Worm (Caenorhabditis elegans) whole organism, L4 larva: ENCODE measurements around the gene Y43F8B.20.

Experiments
- F44E2.7 ChIP-seq: fragments of 200-800 bp; sonication (Bioruptor generic); IDR thresholded peaks from 2 replicates; pipeline ENCODE4 v2.1.2; 2022; ENCODE audit warnings: missing genetic modification characterization, missing compliant biosample characterization
- F49E8.2 ChIP-seq: sonication (generic microtip); optimal IDR thresholded peaks from 2 replicates; lab custom pipeline; 2016; ENCODE audit warnings: missing compliant biosample characterization, mild to moderate bottlenecking, missing genetic modification characterization, borderline replicate concordance
- T20F7.1 ChIP-seq: fragments of 200-800 bp; sonication (Bioruptor generic); optimal IDR thresholded peaks from 2 replicates; lab custom pipeline; 2018; ENCODE audit warnings: mild to moderate bottlenecking, missing genetic modification characterization, missing compliant biosample characterization
- Y5F2A.4 ChIP-seq: fragments of 200-800 bp; sonication (Bioruptor generic); optimal IDR thresholded peaks from 2 replicates; lab custom pipeline; 2018; ENCODE audit warnings: mild to moderate bottlenecking, missing genetic modification characterization, missing compliant biosample characterization
- ama-1 ChIP-seq: fragments of 150-350 bp; optimal IDR thresholded peaks from 2 replicates; lab custom pipeline; 2014; ENCODE audit warnings: inconsistent platforms, mixed read lengths
- arid-1 ChIP-seq: fragments of 200-800 bp; sonication (Bioruptor generic); conservative IDR thresholded peaks from 2 replicates; pipeline ENCODE4 v1.3.6; 2022; ENCODE audit warnings: missing genetic modification reagents, missing genetic modification characterization, missing compliant biosample characterization
- attf-4 ChIP-seq: sonication (generic microtip); optimal IDR thresholded peaks from 3 replicates; lab custom pipeline; 2017; ENCODE audit warnings: missing biosample characterization, missing genetic modification characterization
- ceh-28 ChIP-seq: fragments of 150-350 bp; optimal IDR thresholded peaks from 2 replicates; lab custom pipeline; 2014; ENCODE audit warnings: missing biosample characterization, missing genetic modification reagents, missing genetic modification characterization
- ceh-82 ChIP-seq: sonication (generic microtip); optimal IDR thresholded peaks from 2 replicates; lab custom pipeline; 2017; ENCODE audit warnings: missing biosample characterization, missing genetic modification characterization
- ces-1 ChIP-seq: fragments of 150-350 bp; sonication (generic microtip); optimal IDR thresholded peaks from 4 replicates; lab custom pipeline; 2014; ENCODE audit warnings: missing biosample characterization, missing genetic modification reagents, missing genetic modification characterization
- cey-2 ChIP-seq: sonication (generic microtip); optimal IDR thresholded peaks from 3 replicates; lab custom pipeline; 2017; ENCODE audit warnings: missing genetic modification characterization, mild to moderate bottlenecking, missing compliant biosample characterization, antibody characterized with exemption, borderline replicate concordance; ENCODE audit not compliant: insufficient read depth
- daf-16 ChIP-seq, 3 experiments: sonication (generic microtip); optimal IDR thresholded peaks; 2 replicates each; lab custom pipeline; 2016 to 2017; ENCODE audit warnings: missing genetic modification characterization in 3 of 3, missing genetic modification reagents in 3 of 3, mild to moderate bottlenecking in 2 of 3, missing compliant biosample characterization in 2 of 3, missing biosample characterization in 1 of 3, moderate library complexity in 1 of 3
- daf-19 ChIP-seq: fragments of 200-800 bp; sonication (Bioruptor generic); conservative IDR thresholded peaks from 2 replicates; pipeline ENCODE4 v1.3.6; 2022; ENCODE audit warnings: missing genetic modification characterization, missing compliant biosample characterization
- dmd-9 ChIP-seq: fragments of 200-800 bp; sonication (Bioruptor generic); IDR thresholded peaks from 2 replicates; pipeline ENCODE4 v1.3.6; 2022; ENCODE audit warnings: missing genetic modification reagents, missing genetic modification characterization, missing compliant biosample characterization
- duxl-1 ChIP-seq: sonication (generic microtip); optimal IDR thresholded peaks from 2 replicates; lab custom pipeline; 2016; ENCODE audit warnings: mild to moderate bottlenecking, missing genetic modification characterization, moderate library complexity, missing compliant biosample characterization; ENCODE audit not compliant: poor library complexity
- dve-1 ChIP-seq: sonication (generic microtip); optimal IDR thresholded peaks from 2 replicates; lab custom pipeline; 2017; ENCODE audit warnings: antibody characterized with exemption, mild to moderate bottlenecking, missing genetic modification characterization, missing compliant biosample characterization; ENCODE audit not compliant: insufficient read depth
- egl-27 ChIP-seq: sonication (generic microtip); optimal IDR thresholded peaks from 3 replicates; lab custom pipeline; 2017; ENCODE audit warnings: missing biosample characterization, missing genetic modification reagents, missing genetic modification characterization
- egl-43 ChIP-seq: fragments of 200-800 bp; sonication (Bioruptor generic); IDR thresholded peaks from 2 replicates; pipeline ENCODE4 v1.3.6; 2022; ENCODE audit warnings: missing genetic modification reagents, missing genetic modification characterization, missing compliant biosample characterization
- fkh-10 ChIP-seq: fragments of 150-350 bp; optimal IDR thresholded peaks from 2 replicates; lab custom pipeline; 2014; ENCODE audit warnings: missing biosample characterization, missing genetic modification reagents, missing genetic modification characterization
- fos-1 ChIP-seq: fragments of 150-350 bp; optimal IDR thresholded peaks from 2 replicates; lab custom pipeline; 2014; ENCODE audit warnings: missing biosample characterization, missing genetic modification characterization
- hif-1 ChIP-seq, 2 experiments: sonication (generic microtip); optimal IDR thresholded peaks; 2 replicates each; lab custom pipeline; 2016 to 2017; ENCODE audit warnings: missing compliant biosample characterization in 2 of 2, missing genetic modification characterization in 2 of 2, missing genetic modification reagents in 2 of 2, missing genotype in 2 of 2, mild to moderate bottlenecking in 1 of 2
- hlh-30 ChIP-seq: sonication (generic microtip); optimal IDR thresholded peaks from 2 replicates; lab custom pipeline; 2017; ENCODE audit warnings: antibody characterized with exemption, mild to moderate bottlenecking, missing genetic modification characterization, missing compliant biosample characterization; ENCODE audit not compliant: insufficient read depth
- hmg-1.1 ChIP-seq: fragments of 200-800 bp; sonication (Bioruptor generic); IDR thresholded peaks from 2 replicates; pipeline ENCODE4 v1.3.6; 2022; ENCODE audit warnings: missing genetic modification reagents, missing genetic modification characterization, missing compliant biosample characterization
- lim-7 ChIP-seq: fragments of 200-800 bp; sonication (Bioruptor generic); IDR thresholded peaks from 2 replicates; pipeline ENCODE4 v1.3.6; 2022; ENCODE audit warnings: missing genetic modification characterization, missing compliant biosample characterization
- lin-1 ChIP-seq: fragments of 200-800 bp; sonication (Bioruptor generic); IDR thresholded peaks from 2 replicates; pipeline ENCODE4 v1.3.6; 2022; ENCODE audit warnings: missing genetic modification reagents, missing genetic modification characterization, missing compliant biosample characterization
- lin-29 ChIP-seq: fragments of 200-800 bp; sonication (Bioruptor generic); IDR thresholded peaks from 2 replicates; pipeline ENCODE4 v1.3.6; 2022; ENCODE audit warnings: missing genetic modification reagents, missing genetic modification characterization, missing compliant biosample characterization
- lin-39 ChIP-seq: fragments of 150-350 bp; optimal IDR thresholded peaks from 2 replicates; lab custom pipeline; 2014; ENCODE audit warnings: missing biosample characterization, missing genetic modification reagents, missing genetic modification characterization
- lir-3 ChIP-seq: sonication (generic microtip); optimal IDR thresholded peaks from 2 replicates; lab custom pipeline; 2016; ENCODE audit warnings: mild to moderate bottlenecking, missing genetic modification characterization, missing compliant biosample characterization
- mdl-1 ChIP-seq, 2 experiments: fragments of 150-350 bp in 1 of 2; sonication (generic microtip) in 1 of 2; optimal IDR thresholded peaks; 2 replicates each; lab custom pipeline; 2014 to 2017; ENCODE audit warnings: missing biosample characterization in 2 of 2, missing genetic modification characterization in 2 of 2
- mep-1 ChIP-seq: fragments of 150-350 bp; sonication (generic microtip); optimal IDR thresholded peaks from 3 replicates; lab custom pipeline; 2014; ENCODE audit warnings: missing biosample characterization, missing genetic modification characterization
- mes-2 ChIP-seq: sonication (generic microtip); optimal IDR thresholded peaks from 2 replicates; lab custom pipeline; 2016; ENCODE audit warnings: missing genotype, mild to moderate bottlenecking, missing genetic modification characterization, missing compliant biosample characterization; ENCODE audit not compliant: poor library complexity, severe bottlenecking
- mxl-3 ChIP-seq: fragments of 200-800 bp; sonication (Bioruptor generic); optimal IDR thresholded peaks from 2 replicates; lab custom pipeline; 2018; ENCODE audit warnings: mild to moderate bottlenecking, missing genetic modification characterization, missing compliant biosample characterization
- nhr-102 ChIP-seq: sonication (generic microtip); optimal IDR thresholded peaks from 2 replicates; lab custom pipeline; 2016; ENCODE audit warnings: mild to moderate bottlenecking, missing genetic modification characterization, moderate library complexity, missing compliant biosample characterization
- nhr-237 ChIP-seq: sonication (generic microtip); optimal IDR thresholded peaks from 2 replicates; lab custom pipeline; 2017; ENCODE audit warnings: missing biosample characterization, missing genetic modification characterization
- nhr-25 ChIP-seq: sonication (generic microtip); optimal IDR thresholded peaks from 2 replicates; lab custom pipeline; 2017; ENCODE audit warnings: missing genetic modification characterization, mild to moderate bottlenecking, missing compliant biosample characterization, antibody characterized with exemption, moderate library complexity, borderline replicate concordance; ENCODE audit not compliant: insufficient read depth
- nhr-41 ChIP-seq: fragments of 200-800 bp; sonication (Bioruptor generic); IDR thresholded peaks from 2 replicates; pipeline ENCODE4 v1.3.6; 2022; ENCODE audit warnings: missing genetic modification reagents, missing genetic modification characterization, missing compliant biosample characterization
- nhr-42 ChIP-seq: fragments of 200-800 bp; sonication (Bioruptor generic); IDR thresholded peaks from 2 replicates; pipeline ENCODE4 v1.3.6; 2022; ENCODE audit warnings: missing genetic modification characterization, missing compliant biosample characterization
- nhr-6 ChIP-seq: fragments of 150-350 bp; optimal IDR thresholded peaks from 2 replicates; lab custom pipeline; 2014; ENCODE audit warnings: missing biosample characterization, missing genetic modification characterization
- rbr-2 ChIP-seq: sonication (generic microtip); optimal IDR thresholded peaks from 2 replicates; lab custom pipeline; 2016; ENCODE audit warnings: missing genotype, missing genetic modification characterization, missing compliant biosample characterization
- set-16 ChIP-seq: fragments of 200-800 bp; sonication (Bioruptor generic); IDR thresholded peaks from 2 replicates; pipeline ENCODE4 v1.3.6; 2022; ENCODE audit warnings: missing genetic modification reagents, missing genetic modification characterization, missing compliant biosample characterization
- snpc-1.2 ChIP-seq: fragments of 200-800 bp; sonication (Bioruptor generic); IDR thresholded peaks from 2 replicates; pipeline ENCODE4 v1.3.6; 2022; ENCODE audit warnings: missing genetic modification reagents, missing genetic modification characterization, missing compliant biosample characterization
- unc-62 ChIP-seq, 3 experiments: fragments of 150-350 bp in 1 of 3; sonication (generic microtip); optimal IDR thresholded peaks in 2 of 3; peaks in 1 of 3; 1 replicate in 1 of 3; 2 replicates in 2 of 3; lab custom pipeline; 2014 to 2017; ENCODE audit warnings: missing biosample characterization in 3 of 3, missing genetic modification characterization in 3 of 3, missing genetic modification reagents in 3 of 3, missing genotype in 1 of 3
- zfp-3 ChIP-seq: fragments of 200-800 bp; sonication (Bioruptor generic); conservative IDR thresholded peaks from 2 replicates; pipeline ENCODE4 v1.3.6; 2022; ENCODE audit warnings: missing genetic modification reagents, missing genetic modification characterization, missing compliant biosample characterization
- zip-2 ChIP-seq: fragments of 150-350 bp; optimal IDR thresholded peaks from 2 replicates; lab custom pipeline; 2014; ENCODE audit warnings: missing biosample characterization, missing genetic modification characterization

The Y43F8B.20 gene

ce11 chrV:19522551-19523137 is 26.9 kb downstream of the Y43F8B.20 start (continued):
- TF ChIP-seq egl-43 (GFP tag; lab: Robert Waterston, UW) (peak; percentile 79; the same call in 1 of the 2 replicates), snpc-1.2 (GFP tag; lab: Robert Waterston, UW) (peak; percentile 35), ces-1 (GFP tag; lab: Kevin White, UChicago) (no peak), dve-1 (tag; lab: Kevin White, UChicago) (peak; percentile 93), nhr-25 (tag; lab: Kevin White, UChicago) (peak; percentile 92), egl-27 (no peak), ama-1 (lab: Kevin White, UChicago) (peak; percentile 84), zip-2 (tag; lab: Kevin White, UChicago) (no peak), nhr-6 (tag; lab: Kevin White, UChicago) (peak; percentile 83), lim-7 (GFP tag; lab: Robert Waterston, UW) (no peak), mdl-1 (tag; optimal IDR thresholded peaks at IDR 0.05; lab: Kevin White, UChicago) (peak; percentile 91 to 95), set-16 (GFP tag; lab: Robert Waterston, UW) (peak; percentile 86), lin-29 (GFP tag; lab: Robert Waterston, UW) (0 out of 2 replicates have a peak, but pooled peaks have one; percentile 58), F44E2.7 (GFP tag; lab: Robert Waterston, UW) (no peak), lir-3 (tag; lab: Kevin White, UChicago) (no peak), rbr-2 (tag; lab: Kevin White, UChicago) (peak; percentile 87), unc-62 (GFP tag; optimal IDR thresholded peaks at IDR 0.05 in 1 of 2; lab: Kevin White, UChicago) (peak in 1 of 2 experiments; percentile 94), unc-62 (tag; optimal IDR thresholded peaks at IDR 0.05; lab: Kevin White, UChicago) (no peak), daf-16 (GFP tag; optimal IDR thresholded peaks at IDR 0.05; lab: Kevin White, UChicago) (no peak), daf-16 (tag; optimal IDR thresholded peaks at IDR 0.05; lab: Kevin White, UChicago) (peak; percentile 65), ceh-82 (tag; lab: Kevin White, UChicago) (no peak), ceh-28 (tag; lab: Kevin White, UChicago) (no peak), fkh-10 (GFP tag; lab: Kevin White, UChicago) (peak; percentile 40), lin-39 (tag; lab: Kevin White, UChicago) (no peak)

ce11 chrV:19521351-19522278 is 28.0 kb downstream of the Y43F8B.20 start:
- TF ChIP-seq hlh-30 (tag; lab: Kevin White, UChicago) (peak; percentile 87), cey-2 (no peak), set-16 (GFP tag; lab: Robert Waterston, UW) (no peak), nhr-42 (GFP tag; lab: Robert Waterston, UW) (no peak), lin-1 (no peak), nhr-41 (GFP tag; lab: Robert Waterston, UW) (no peak), arid-1 (GFP tag; lab: Robert Waterston, UW) (peak; percentile 35; the same call in 1 of the 2 replicates), Y5F2A.4 (no peak), T20F7.1 (GFP tag; lab: Kevin White, UChicago) (no peak), fos-1 (tag; lab: Kevin White, UChicago) (no peak), mep-1 (tag; lab: Kevin White, UChicago) (no peak), nhr-237 (tag; lab: Kevin White, UChicago) (no peak), mxl-3 (GFP tag; lab: Kevin White, UChicago) (no peak), nhr-6 (tag; lab: Kevin White, UChicago) (no peak), hmg-1.1 (peak; percentile 45; the same call in 1 of the 2 replicates), duxl-1 (tag; lab: Kevin White, UChicago) (no peak), daf-19 (GFP tag; lab: Robert Waterston, UW) (no peak), dmd-9 (no peak), nhr-102 (tag; lab: Kevin White, UChicago) (no peak), zfp-3 (0 out of 2 replicates have a peak, but pooled peaks have one; percentile 56), F49E8.2 (tag; lab: Kevin White, UChicago) (no peak), fkh-10 (GFP tag; lab: Kevin White, UChicago) (no peak), attf-4 (no peak), hif-1 (tag; optimal IDR thresholded peaks at IDR 0.05; lab: Kevin White, UChicago) (peak in 1 of 2 experiments; percentile 57), mes-2 (tag; lab: Kevin White, UChicago) (no peak)
